Worm (Caenorhabditis elegans): Measurements from ENCODE around the gene F21D5.3.

F21D5.3 gene

ce11 chrIV:8728122-8728521, 2.5 kb upstream of the F21D5.3 start, which contains the start of gene otub-3:
Gene otub-3, plus strand, starts transcription at chrIV:8728177.
- TF ChIP-seq F13C5.2 (tag; optimal IDR thresholded peaks at IDR 0.05) (no peak), ceh-36 (tag; optimal IDR thresholded peaks at IDR 0.05) (no peak), B0310.2 (tag; optimal IDR thresholded peaks at IDR 0.05) (no peak), ama-1 (optimal IDR thresholded peaks at IDR 0.05) (no peak), pes-1 (GFP tag; IDR thresholded peaks at IDR 0.05) (no peak)

- TF ChIP-seq B0310.2 (tag; optimal IDR thresholded peaks at IDR 0.05) = no peak
- no peak for TF ChIP-seq tbx-37 (GFP tag; conservative IDR thresholded peaks at IDR 0.05)
Measured at ce11 chrIV:8729636-8730035, 979 bp upstream of the F21D5.3 start.

ce11 chrIV:8737354-8737753, 6.7 kb downstream of the F21D5.3 start:
- no peak for TF ChIP-seq ceh-13 (GFP tag; optimal IDR thresholded peaks at IDR 0.05)
- no peak for TF ChIP-seq hnd-1 (tag; optimal IDR thresholded peaks at IDR 0.05)
- no peak for TF ChIP-seq hmg-4 (GFP tag; optimal IDR thresholded peaks at IDR 0.05)
- TF ChIP-seq ceh-36 (tag; optimal IDR thresholded peaks at IDR 0.05) = no peak
- TF ChIP-seq sea-1 (GFP tag; conservative IDR thresholded peaks at IDR 0.05) = no peak
- no peak for TF ChIP-seq tra-4 (tag; optimal IDR thresholded peaks at IDR 0.05)
- TF ChIP-seq hmbx-1 (tag; optimal IDR thresholded peaks at IDR 0.05) = no peak
- no peak for TF ChIP-seq flt-1 (GFP tag; IDR thresholded peaks at IDR 0.05)
- no peak for TF ChIP-seq tbx-11 (GFP tag; IDR thresholded peaks at IDR 0.05)
- no peak for TF ChIP-seq B0310.2 (tag; optimal IDR thresholded peaks at IDR 0.05)
- no peak for TF ChIP-seq tbx-37 (GFP tag; conservative IDR thresholded peaks at IDR 0.05)
- no peak for TF ChIP-seq F13C5.2 (tag; optimal IDR thresholded peaks at IDR 0.05)
- no peak for TF ChIP-seq pes-1 (GFP tag; IDR thresholded peaks at IDR 0.05)
- no peak for TF ChIP-seq ama-1 (optimal IDR thresholded peaks at IDR 0.05)

ce11 chrIV:8737787-8738186, 7.2 kb downstream of the F21D5.3 start, which contains the start of gene F21D5.4:
Gene F21D5.4, plus strand, starts transcription at chrIV:8738087.
- no peak for TF ChIP-seq hnd-1 (tag; optimal IDR thresholded peaks at IDR 0.05)
- no peak for TF ChIP-seq ets-7 (tag; optimal IDR thresholded peaks at IDR 0.05)
- TF ChIP-seq hmg-4 (GFP tag; optimal IDR thresholded peaks at IDR 0.05) = no peak
- TF ChIP-seq hmbx-1 (tag; optimal IDR thresholded peaks at IDR 0.05) = no peak
- TF ChIP-seq tbx-37 (GFP tag; conservative IDR thresholded peaks at IDR 0.05) = no peak
- TF ChIP-seq tbx-11 (GFP tag; IDR thresholded peaks at IDR 0.05) = no peak
- no peak for TF ChIP-seq scrt-1 (GFP tag; IDR thresholded peaks at IDR 0.05)
- no peak for TF ChIP-seq ceh-13 (GFP tag; optimal IDR thresholded peaks at IDR 0.05)
- no peak for TF ChIP-seq pes-1 (GFP tag; IDR thresholded peaks at IDR 0.05)
- no peak for TF ChIP-seq aly-1 (tag; optimal IDR thresholded peaks at IDR 0.05)
- TF ChIP-seq sea-1 (GFP tag; conservative IDR thresholded peaks at IDR 0.05) = no peak
- no peak for TF ChIP-seq B0310.2 (tag; optimal IDR thresholded peaks at IDR 0.05)
- no peak for TF ChIP-seq tra-4 (tag; optimal IDR thresholded peaks at IDR 0.05)
- TF ChIP-seq F13C5.2 (tag; optimal IDR thresholded peaks at IDR 0.05) = no peak

ce11 chrIV:8739294-8739693, 8.7 kb downstream of the F21D5.3 start, which contains the start of gene F21D5.5:
Gene F21D5.5, minus strand, starts transcription at chrIV:8739394.
- TF ChIP-seq tra-4 (tag; optimal IDR thresholded peaks at IDR 0.05) (no peak), ets-7 (tag; optimal IDR thresholded peaks at IDR 0.05) (no peak), scrt-1 (GFP tag; IDR thresholded peaks at IDR 0.05) (no peak), ceh-36 (tag; optimal IDR thresholded peaks at IDR 0.05) (no peak), B0310.2 (tag; optimal IDR thresholded peaks at IDR 0.05) (no peak)

ce11 chrIV:8739926-8740325, 9.3 kb downstream of the F21D5.3 start, which contains the start of gene mrps-33:
Gene mrps-33, minus strand, starts transcription at chrIV:8740026.
- TF ChIP-seq F13C5.2 (tag; optimal IDR thresholded peaks at IDR 0.05) = no peak
- no peak for TF ChIP-seq tbx-11 (GFP tag; IDR thresholded peaks at IDR 0.05)
- no peak for TF ChIP-seq hnd-1 (tag; optimal IDR thresholded peaks at IDR 0.05)
- no peak for TF ChIP-seq B0310.2 (tag; optimal IDR thresholded peaks at IDR 0.05)
- no peak for TF ChIP-seq ceh-36 (tag; optimal IDR thresholded peaks at IDR 0.05)
- TF ChIP-seq scrt-1 (GFP tag; IDR thresholded peaks at IDR 0.05) = no peak
- no peak for TF ChIP-seq tra-4 (tag; optimal IDR thresholded peaks at IDR 0.05)
- no peak for TF ChIP-seq tbx-37 (GFP tag; conservative IDR thresholded peaks at IDR 0.05)

- no peak for TF ChIP-seq ceh-36 (tag; optimal IDR thresholded peaks at IDR 0.05)
- TF ChIP-seq ceh-13 (GFP tag; optimal IDR thresholded peaks at IDR 0.05) = no peak
- no peak for TF ChIP-seq hmg-4 (GFP tag; optimal IDR thresholded peaks at IDR 0.05)
- TF ChIP-seq tbx-11 (GFP tag; IDR thresholded peaks at IDR 0.05) = no peak
- no peak for TF ChIP-seq tbx-37 (GFP tag; conservative IDR thresholded peaks at IDR 0.05)
- no peak for TF ChIP-seq B0310.2 (tag; optimal IDR thresholded peaks at IDR 0.05)
- no peak for TF ChIP-seq aly-1 (tag; optimal IDR thresholded peaks at IDR 0.05)
- no peak for TF ChIP-seq hnd-1 (tag; optimal IDR thresholded peaks at IDR 0.05)
- TF ChIP-seq flt-1 (GFP tag; IDR thresholded peaks at IDR 0.05) = no peak
- TF ChIP-seq sea-1 (GFP tag; conservative IDR thresholded peaks at IDR 0.05) = no peak
- TF ChIP-seq tra-4 (tag; optimal IDR thresholded peaks at IDR 0.05) = no peak
Measured at ce11 chrIV:8740952-8741438, 10.4 kb downstream of the F21D5.3 start, which contains the start of gene F21D5.6. Gene F21D5.6, minus strand, starts transcription at chrIV:8741388.

- no peak for TF ChIP-seq tbx-11 (GFP tag; IDR thresholded peaks at IDR 0.05)
- TF ChIP-seq F13C5.2 (tag; optimal IDR thresholded peaks at IDR 0.05) = peak; percentile 43
- no peak for TF ChIP-seq hmbx-1 (tag; optimal IDR thresholded peaks at IDR 0.05)
- TF ChIP-seq pes-1 (GFP tag; IDR thresholded peaks at IDR 0.05) = no peak
- no peak for TF ChIP-seq hnd-1 (tag; optimal IDR thresholded peaks at IDR 0.05)
- no peak for TF ChIP-seq ets-7 (tag; optimal IDR thresholded peaks at IDR 0.05)
- no peak for TF ChIP-seq tra-4 (tag; optimal IDR thresholded peaks at IDR 0.05)
- TF ChIP-seq ama-1 (optimal IDR thresholded peaks at IDR 0.05) = no peak
Measured at ce11 chrIV:8743654-8744332, 13.2 kb downstream of the F21D5.3 start, which contains the start of gene F21D5.7. Gene F21D5.7, minus strand, starts transcription at chrIV:8743704.

All from whole organism, early embryonic.